Worm (Caenorhabditis elegans): Measurements from ENCODE around the gene taf-11.1.

DNA sequence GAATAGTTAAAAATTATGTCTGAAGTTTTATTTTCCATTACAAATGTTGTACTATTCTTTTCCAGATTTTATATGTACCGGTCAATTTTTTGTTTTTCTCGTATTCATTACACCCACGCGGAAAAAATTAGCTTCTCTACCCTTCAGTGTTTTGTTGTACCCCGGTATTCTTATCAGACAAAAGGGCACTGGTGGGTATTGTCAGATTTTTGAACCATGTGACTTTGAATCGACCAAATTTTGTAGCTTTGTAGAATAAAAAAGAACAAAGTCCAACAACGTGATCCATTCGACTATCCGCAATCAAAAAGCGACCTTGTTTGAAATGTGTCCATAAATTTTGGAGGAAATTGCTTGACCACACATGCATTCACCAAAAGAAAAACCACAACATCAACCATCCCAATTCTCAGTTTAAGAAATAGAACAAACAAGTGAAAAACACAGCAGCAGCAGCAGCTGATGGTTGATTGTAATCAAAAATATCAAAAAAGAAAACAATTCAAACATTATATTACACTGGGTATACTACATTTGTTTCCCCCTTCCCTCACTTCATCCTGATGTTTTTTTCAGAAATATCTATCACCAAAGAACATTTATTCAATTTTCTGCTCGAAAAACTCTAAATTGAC, 10.4 kb upstream of the taf-11.1 start:
- no peak for TF ChIP-seq F16B12.6 (tag; optimal IDR thresholded peaks at IDR 0.05)
- no peak for TF ChIP-seq aly-2 (tag; optimal IDR thresholded peaks at IDR 0.05)
- TF ChIP-seq mab-9 (GFP tag; IDR thresholded peaks at IDR 0.05): no peak
- TF ChIP-seq zag-1 (tag; optimal IDR thresholded peaks at IDR 0.05): no peak
- TF ChIP-seq lir-3 (tag; optimal IDR thresholded peaks at IDR 0.05; ENCODE audit: poor library complexity): no peak
- TF ChIP-seq lin-15B (tag; optimal IDR thresholded peaks at IDR 0.05): no peak
- no peak for TF ChIP-seq tlp-1 (tag; optimal IDR thresholded peaks at IDR 0.05)

Measured in whole organism, L1 larva.